Worm (Caenorhabditis elegans) whole organism, L2 larva: Measurements from ENCODE around the gene R12H7.4.

Experiments used
- R02D3.7 ChIP-seq: fragments of 150-350 bp; optimal IDR thresholded peaks from 2 replicates; lab custom pipeline; 2014; ENCODE audit warnings: missing biosample characterization, missing genetic modification characterization
- blmp-1 ChIP-seq: sonication (generic microtip); optimal IDR thresholded peaks from 2 replicates; lab custom pipeline; 2017; ENCODE audit warnings: missing genetic modification characterization, mild to moderate bottlenecking, missing compliant biosample characterization, antibody characterized with exemption, moderate library complexity; ENCODE audit not compliant: insufficient read depth
- egl-27 ChIP-seq: sonication (generic microtip); optimal IDR thresholded peaks from 3 replicates; lab custom pipeline; 2017; ENCODE audit warnings: missing biosample characterization, missing genetic modification reagents, missing genetic modification characterization
- lin-39 ChIP-seq: fragments of 150-350 bp; optimal IDR thresholded peaks from 2 replicates; lab custom pipeline; 2014; ENCODE audit warnings: missing biosample characterization, missing genetic modification reagents, missing genetic modification characterization
- nhr-12 ChIP-seq: fragments of 150-350 bp; optimal IDR thresholded peaks from 2 replicates; lab custom pipeline; 2014; ENCODE audit warnings: missing biosample characterization, missing genetic modification characterization
- nhr-21 ChIP-seq: fragments of 150-350 bp; optimal IDR thresholded peaks from 2 replicates; lab custom pipeline; 2014; ENCODE audit warnings: missing biosample characterization, missing genetic modification characterization
- nhr-237 ChIP-seq: fragments of 150-350 bp; optimal IDR thresholded peaks from 2 replicates; lab custom pipeline; 2014; ENCODE audit warnings: missing biosample characterization, missing genetic modification characterization
- nhr-77 ChIP-seq: fragments of 150-350 bp; optimal IDR thresholded peaks from 2 replicates; lab custom pipeline; 2014; ENCODE audit warnings: missing biosample characterization, missing genetic modification characterization
- unc-55 ChIP-seq: fragments of 150-350 bp; sonication (generic microtip); optimal IDR thresholded peaks from 3 replicates; lab custom pipeline; 2014; ENCODE audit warnings: missing biosample characterization, missing genetic modification reagents, missing genetic modification characterization

DNA sequence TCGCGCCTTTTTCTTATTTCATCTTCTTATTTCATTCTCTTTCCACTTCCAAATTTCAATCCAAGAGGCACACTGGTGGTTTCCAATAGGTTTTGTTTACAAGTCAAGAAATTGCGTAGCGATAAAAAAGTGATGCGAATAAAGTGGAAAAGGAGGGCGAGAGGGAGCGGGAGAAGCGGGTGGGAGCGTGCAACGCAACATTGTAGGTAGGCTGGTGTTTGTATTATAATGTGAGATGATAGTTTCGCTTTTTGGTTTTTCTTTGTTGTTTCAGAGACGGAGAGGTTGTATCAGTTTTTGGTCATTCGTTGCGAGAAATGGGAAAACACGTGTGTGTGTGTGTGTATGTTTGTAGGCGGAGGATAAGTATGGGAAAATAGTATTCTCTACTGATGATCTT lies 33.3 kb downstream of the R12H7.4 start:
- TF ChIP-seq nhr-77 (tag; lab: Kevin White, UChicago), result no peak
- no peak for TF ChIP-seq nhr-237 (tag; lab: Kevin White, UChicago)
- peak; percentile 70 for TF ChIP-seq blmp-1
- TF ChIP-seq unc-55 (GFP tag; lab: Kevin White, UChicago), result no peak
- TF ChIP-seq nhr-12 (tag; lab: Kevin White, UChicago), result no peak
- no peak for TF ChIP-seq R02D3.7 (tag; lab: Kevin White, UChicago)
- TF ChIP-seq lin-39, result no peak
- no peak for TF ChIP-seq egl-27
- TF ChIP-seq nhr-21 (tag; lab: Kevin White, UChicago), result peak; percentile 6
